Fruit fly (Drosophila melanogaster): Measurements from ENCODE around the gene Fum2.

The Fum2 gene

DNA sequence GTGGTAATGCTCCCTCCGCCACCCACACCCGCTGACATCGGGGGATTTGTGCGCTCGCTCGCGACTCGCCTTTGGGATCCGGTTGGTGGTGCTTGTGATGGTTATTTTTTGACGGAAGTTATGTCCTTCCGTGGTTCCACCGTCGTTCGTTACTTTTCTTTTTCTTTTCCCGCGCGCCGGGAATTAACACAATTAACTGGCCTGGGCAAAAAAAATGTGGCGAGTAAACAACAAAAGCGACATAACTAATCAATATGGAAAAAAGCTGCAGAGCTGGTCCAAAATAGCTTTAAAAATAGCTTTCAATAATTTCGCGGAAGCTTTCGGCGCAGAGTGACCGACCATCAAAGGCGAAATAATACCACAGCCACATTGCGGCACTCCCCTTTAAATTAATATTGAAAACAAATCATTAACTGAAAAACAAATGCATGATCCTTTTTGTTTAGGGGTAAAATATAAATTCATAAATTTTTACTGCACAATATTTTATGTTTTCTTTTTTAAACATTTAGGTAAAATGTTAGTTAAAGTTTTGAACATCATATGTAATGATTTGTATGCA is 16.8 kb downstream of the Fum2 start, which contains the start of gene CG14440:
CG14440 (minus strand) TSS at position 320 of the 565 bp plus-strand sequence.
- TF ChIP-seq CG17801 (GFP tag; optimal IDR thresholded peaks at IDR 0.05; ENCODE audit: partially characterized antibody), result peak; percentile 24

DNA sequence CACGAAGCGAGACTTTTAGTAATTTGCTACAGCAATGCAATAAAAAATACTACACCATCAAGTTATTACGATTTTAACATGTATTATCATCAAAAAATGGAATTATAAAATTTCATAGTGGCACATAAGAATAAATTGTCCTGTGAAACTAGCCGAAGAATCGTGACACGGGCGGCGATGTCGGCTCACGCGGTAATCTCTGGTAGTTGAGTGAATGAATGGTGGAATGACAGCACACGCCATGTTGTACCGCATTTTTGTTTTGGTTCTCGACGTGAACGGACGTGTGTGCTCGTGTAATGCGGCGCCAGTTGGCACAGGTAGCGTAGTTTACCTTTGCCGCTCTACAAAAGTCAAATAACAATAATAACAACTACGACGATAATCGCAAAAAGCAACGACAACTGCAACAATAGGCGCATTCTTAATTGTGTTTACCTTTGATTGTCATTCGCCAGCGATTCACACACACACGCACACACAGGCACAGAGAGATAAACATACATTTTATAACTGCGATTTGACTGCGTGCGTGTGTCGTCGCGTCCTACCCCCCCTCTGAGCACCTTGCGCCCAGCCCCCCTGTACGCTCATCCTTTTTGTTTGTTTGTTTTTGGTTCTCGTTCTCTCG is 17.8 kb downstream of the Fum2 start, which contains the start of gene CG14441:
CG14441 (plus strand) TSS at position 254 of the 631 bp plus-strand sequence.
- TF ChIP-seq CG17801 (GFP tag; optimal IDR thresholded peaks at IDR 0.05; ENCODE audit: partially characterized antibody), result peak; percentile 87

DNA sequence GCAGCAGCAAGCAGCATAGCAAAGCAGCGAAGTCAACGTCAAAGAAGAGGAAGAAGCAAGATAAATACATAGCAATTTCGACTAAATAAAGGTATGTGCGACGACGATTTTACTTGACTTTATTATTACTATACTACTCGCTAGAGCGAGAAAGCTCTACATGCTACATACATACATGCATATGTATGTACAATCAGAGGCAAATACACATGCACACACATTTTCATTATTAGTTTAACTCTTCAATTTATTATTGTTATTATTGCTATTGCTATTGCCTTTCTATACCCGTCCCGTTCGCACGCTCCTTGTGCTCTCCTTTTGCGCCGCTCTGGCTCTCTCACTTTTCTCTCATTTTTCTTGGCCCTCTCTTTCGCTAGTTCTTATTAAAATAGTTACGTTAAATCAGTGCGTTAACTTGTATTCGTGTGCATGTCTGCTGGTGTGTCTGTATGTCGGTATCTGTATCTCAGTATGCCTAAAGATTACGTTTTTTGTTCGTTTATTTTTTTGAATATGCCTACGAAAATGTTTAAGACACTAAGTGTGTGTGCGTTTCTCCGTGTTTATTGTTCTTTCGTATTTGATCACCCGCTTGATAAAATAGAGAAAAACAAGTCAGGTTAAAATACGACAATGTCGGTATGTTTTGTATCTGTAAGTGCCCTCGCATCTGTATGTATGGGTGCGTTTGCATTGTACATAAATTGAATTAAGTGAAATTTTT is 18.9 kb downstream of the Fum2 start:
- TF ChIP-seq CG17801 (GFP tag; optimal IDR thresholded peaks at IDR 0.05; ENCODE audit: partially characterized antibody), result peak; percentile 16

DNA sequence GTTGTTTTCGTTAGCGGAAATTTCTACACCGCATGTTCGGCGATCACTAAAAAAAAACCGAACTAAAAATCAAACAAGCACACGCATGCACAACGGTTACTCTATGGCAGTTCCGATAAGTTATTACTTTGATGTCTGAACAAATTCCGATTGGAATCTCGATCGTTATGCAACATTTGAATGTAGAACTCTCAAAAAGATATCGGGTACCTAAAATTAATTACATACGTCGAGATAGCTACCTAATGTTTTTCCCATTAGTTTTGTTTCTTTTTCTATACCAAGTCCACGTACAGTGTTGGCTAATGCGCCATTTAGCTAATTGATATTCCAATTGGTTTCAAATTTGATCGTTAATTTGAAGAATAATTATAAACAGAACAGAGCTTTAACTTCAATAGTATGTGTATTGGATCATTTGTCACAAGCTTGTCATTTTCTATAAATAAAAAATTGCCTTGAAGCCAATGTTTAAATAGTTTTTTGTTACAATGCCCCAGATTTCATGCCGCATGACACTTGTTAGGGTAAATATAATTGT is 19.5 kb downstream of the Fum2 start:
- no peak for TF ChIP-seq CG17801 (GFP tag; optimal IDR thresholded peaks at IDR 0.05; ENCODE audit: partially characterized antibody)

DNA sequence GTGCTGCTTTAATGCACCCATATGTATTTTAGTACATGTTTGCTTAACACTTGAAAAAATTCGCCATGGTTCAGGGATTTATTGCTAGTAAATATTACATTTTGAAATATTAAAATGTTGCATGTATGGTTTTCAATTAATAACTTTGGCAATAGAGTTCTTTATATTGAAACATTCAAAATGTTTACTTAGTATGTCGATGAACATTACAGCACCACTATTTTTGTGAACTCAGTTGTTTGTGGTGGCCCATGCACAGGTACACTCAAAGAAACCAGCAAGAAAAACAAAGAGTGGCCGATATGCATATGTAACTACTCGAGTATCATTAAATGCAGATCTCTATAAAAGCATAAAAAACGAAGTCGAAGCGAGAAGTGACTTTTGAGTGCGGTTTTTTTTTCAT is 20.5 kb downstream of the Fum2 start:
- peak; percentile 46 for TF ChIP-seq CG17801 (GFP tag; optimal IDR thresholded peaks at IDR 0.05; ENCODE audit: partially characterized antibody)

DNA sequence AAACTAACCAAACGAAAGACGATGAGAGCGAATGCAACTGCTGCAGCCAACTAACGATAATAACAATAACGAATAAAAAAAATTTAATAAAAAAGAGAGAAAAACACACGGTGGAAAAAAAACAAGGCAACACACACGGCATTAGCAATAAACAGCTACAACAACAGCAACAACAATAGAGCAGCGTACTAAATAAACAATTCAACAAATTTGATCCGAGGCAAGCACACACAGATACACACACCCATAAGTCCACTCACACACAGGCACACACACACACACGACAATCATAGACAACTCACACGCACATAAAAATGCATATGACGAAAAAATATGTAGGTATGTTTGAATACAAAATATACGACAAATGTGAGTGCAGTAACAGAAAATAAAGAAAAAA is 21.0 kb downstream of the Fum2 start:
- no peak for TF ChIP-seq CG17801 (GFP tag; optimal IDR thresholded peaks at IDR 0.05; ENCODE audit: partially characterized antibody)

DNA sequence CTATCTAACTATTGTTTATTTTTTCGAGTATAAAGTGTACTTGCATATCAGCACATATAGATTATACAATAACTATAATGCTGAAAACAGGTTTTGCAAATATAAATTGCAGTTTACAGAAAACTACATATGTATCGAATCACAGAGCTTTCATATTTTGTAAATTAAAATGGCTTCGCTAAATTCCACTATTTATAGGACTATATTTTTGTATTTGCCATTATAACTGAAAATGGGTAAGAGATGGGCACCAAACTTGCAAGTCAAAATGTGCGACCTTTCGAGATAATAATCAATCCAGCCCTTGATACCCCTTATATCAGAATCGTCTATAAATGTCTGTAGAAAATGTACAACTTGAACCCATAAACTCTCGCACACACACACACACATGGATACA is 21.7 kb downstream of the Fum2 start:
- TF ChIP-seq CG17801 (GFP tag; optimal IDR thresholded peaks at IDR 0.05; ENCODE audit: partially characterized antibody), result no peak

DNA sequence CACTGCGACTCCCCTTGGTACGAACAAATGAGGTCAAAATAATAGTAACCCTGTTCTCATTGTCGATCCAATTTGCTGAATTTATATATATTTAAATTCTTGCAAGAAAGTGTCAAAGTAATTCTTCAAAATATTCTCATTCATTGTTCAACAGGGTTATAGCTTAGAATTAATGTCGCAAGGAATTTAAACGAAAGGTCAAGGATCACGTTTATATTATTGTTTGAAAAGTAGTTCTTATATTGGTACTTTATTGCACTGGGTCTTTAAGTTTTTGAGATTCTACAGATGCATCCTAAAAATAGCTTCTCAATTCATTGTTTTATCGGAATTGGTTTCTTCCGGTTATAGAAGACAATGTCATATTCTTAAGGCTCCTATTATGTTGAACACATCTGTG is 22.4 kb downstream of the Fum2 start:
- no peak for TF ChIP-seq CG17801 (GFP tag; optimal IDR thresholded peaks at IDR 0.05; ENCODE audit: partially characterized antibody)

DNA sequence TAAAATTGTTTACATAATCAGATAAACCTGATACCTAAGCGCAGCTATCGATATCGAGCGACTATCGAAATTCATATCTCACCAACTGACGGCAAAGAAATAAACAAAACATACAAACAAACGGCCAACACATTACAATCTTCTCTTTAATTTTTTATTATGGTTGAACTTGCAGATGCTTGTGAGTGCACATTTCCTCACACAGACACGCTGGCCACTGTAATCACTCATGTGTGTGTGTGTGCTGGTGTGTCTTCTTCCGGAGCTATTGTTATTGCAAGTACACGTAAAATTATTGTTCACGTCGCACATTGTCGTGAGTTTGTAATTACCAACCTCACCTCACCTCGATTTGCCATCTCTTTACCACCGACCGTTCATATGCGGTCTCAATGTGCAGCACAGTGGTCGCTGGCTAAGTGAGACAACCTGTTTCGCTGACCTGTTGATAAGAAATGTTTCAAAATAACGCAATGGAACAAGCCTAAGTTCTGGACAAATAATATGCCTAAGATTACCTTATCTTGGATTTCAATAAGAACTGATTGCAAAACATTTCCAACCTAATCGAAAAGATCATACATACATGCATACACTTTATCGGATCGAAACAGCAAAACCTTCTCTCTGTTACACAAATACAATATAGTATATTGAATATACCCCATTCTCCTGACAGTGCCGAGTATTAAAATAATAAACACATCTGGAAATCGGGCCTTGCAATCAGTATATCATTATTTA is 23.7 kb downstream of the Fum2 start:
- no peak for TF ChIP-seq CG17801 (GFP tag; optimal IDR thresholded peaks at IDR 0.05; ENCODE audit: partially characterized antibody)

DNA sequence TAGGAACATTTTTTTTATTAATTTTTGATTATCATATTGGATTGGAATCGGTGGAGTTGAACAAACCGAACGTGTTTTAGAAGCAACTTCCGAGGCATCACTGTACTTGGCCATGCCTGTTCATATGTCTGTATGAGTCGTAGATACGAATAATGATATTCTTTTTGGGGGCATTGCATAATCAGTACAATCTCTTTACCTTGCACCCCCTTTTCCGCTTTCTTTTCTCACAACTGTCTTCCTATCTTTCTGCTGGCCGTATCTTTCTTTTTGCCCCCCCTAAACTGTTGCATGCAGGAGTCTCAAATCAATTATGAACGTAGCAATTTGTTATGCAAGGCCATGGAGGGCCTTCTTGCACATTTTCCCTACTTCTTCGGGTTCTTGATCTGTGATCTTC is 24.3 kb downstream of the Fum2 start:
- TF ChIP-seq CG17801 (GFP tag; optimal IDR thresholded peaks at IDR 0.05; ENCODE audit: partially characterized antibody), result no peak

DNA sequence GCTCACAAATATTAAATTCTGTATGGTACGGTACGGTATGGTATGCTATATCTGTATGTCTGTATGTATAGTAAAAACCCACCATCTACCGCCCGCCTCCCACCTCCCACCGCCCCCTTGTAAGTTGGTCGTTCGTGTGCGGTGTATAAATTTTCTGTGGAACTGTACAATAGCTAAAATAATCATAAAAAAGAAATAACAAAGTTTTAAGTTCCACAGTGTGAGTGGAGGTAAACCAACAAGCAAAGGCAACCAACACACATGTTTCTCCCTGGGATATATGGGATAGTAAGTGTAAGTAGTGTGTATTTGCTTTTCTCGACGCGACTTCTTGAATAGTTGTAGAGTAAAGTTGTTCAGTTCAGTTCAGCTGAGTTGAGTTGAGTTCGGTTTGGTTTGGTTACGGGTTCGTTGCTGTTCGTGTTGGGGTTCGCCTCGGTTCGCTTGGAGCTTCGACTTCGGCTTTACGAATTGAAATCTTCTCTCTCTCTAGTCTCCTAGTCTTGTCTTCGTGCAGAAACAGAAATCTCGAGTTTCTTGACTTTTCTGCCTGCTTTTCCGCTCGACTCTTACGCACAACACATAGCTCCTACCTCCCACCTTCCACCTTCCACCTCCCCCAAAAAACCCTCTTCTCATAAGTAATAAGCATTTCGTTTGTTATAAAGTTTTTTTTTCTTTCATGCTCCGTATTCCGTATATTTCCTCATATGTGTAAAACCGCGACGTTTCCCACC is 25.2 kb downstream of the Fum2 start:
- no peak for TF ChIP-seq CG17801 (GFP tag; optimal IDR thresholded peaks at IDR 0.05; ENCODE audit: partially characterized antibody)

DNA sequence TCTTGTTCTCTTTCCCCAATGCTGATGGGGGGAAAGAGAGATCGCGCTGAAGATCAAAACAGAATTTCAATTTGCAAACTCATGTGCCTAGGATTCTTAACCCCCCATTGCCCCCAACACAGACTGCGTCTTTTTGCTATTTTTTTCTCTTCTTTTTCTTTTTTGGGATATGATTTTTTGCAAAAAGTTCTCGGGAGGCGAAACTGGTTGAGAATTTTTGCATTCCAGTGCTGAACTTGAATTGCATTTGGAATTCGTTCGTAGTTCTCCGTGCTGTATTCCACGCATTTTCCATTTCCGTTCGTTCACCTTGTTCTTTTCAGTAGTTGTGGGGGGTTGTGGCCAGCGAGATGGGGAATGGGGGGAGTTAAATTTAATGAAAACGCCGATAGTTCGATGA is 26.6 kb downstream of the Fum2 start:
- no peak for TF ChIP-seq CG17801 (GFP tag; optimal IDR thresholded peaks at IDR 0.05; ENCODE audit: partially characterized antibody)

DNA sequence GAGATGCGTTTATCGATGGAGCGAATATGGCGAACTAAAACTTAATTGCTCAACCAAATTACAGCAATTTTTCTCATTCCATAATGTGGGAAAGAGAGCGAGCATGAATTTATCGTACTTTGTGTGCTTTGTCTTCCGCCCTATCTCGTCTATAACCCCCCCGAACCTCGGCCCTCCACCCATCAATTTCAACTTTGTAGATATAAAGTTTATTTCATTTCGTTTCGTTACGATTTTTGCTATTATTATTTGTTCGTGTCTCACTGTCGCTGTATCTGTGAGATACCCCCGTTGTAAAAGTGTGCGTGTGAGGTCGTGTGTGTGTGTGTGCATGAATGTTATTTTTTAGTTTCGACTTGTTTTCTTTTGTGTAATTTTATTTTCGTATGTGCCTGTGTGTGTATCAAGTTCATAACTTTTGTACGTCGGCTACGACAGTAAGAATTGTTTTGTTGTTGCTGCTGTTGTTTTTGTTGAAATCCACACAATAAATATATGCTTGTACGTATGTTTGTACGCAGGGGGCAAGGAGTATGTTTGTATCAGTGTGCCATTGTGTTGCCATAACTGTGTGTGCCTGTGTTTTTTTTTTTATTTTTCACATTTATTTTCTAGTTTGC is 27.1 kb downstream of the Fum2 start:
- TF ChIP-seq CG17801 (GFP tag; optimal IDR thresholded peaks at IDR 0.05; ENCODE audit: partially characterized antibody), result no peak
